Worm (Caenorhabditis elegans) whole organism, midembryonic: Measurements from ENCODE around the gene K01D12.7.

Source experiments
- T22C8.4 ChIP-seq: fragments of 200-800 bp; sonication (Bioruptor generic); IDR thresholded peaks from 2 replicates; pipeline ENCODE4 v1.3.6; 2022; ENCODE audit warnings: missing genetic modification characterization, missing compliant biosample characterization
- cog-1 ChIP-seq: sonication (generic microtip); optimal IDR thresholded peaks from 2 replicates; lab custom pipeline; 2016; ENCODE audit warnings: missing genetic modification characterization, missing compliant biosample characterization
- flt-1 ChIP-seq: fragments of 200-800 bp; sonication (Bioruptor generic); IDR thresholded peaks from 2 replicates; pipeline ENCODE4 v1.3.6; 2022; ENCODE audit warnings: missing genetic modification characterization, missing compliant biosample characterization
- klf-2 ChIP-seq: fragments of 200-800 bp; sonication (Bioruptor generic); conservative IDR thresholded peaks from 2 replicates; pipeline ENCODE4 v1.3.6; 2022; ENCODE audit warnings: missing genetic modification reagents, missing genetic modification characterization, missing compliant biosample characterization
- med-1 ChIP-seq: sonication (generic microtip); optimal IDR thresholded peaks from 2 replicates; lab custom pipeline; 2017; ENCODE audit warnings: missing genetic modification characterization, mild to moderate bottlenecking, missing compliant biosample characterization, antibody characterized with exemption, missing genetic modification reagents; ENCODE audit not compliant: insufficient read depth
- ref-1 ChIP-seq: fragments of 200-800 bp; sonication (Bioruptor generic); conservative IDR thresholded peaks from 2 replicates; pipeline ENCODE4 v1.3.6; 2022; ENCODE audit warnings: missing genetic modification reagents, missing genetic modification characterization, missing compliant biosample characterization
- tab-1 ChIP-seq: fragments of 200-800 bp; sonication (Bioruptor generic); IDR thresholded peaks from 2 replicates; pipeline ENCODE4 v1.3.6; 2022; ENCODE audit warnings: missing genetic modification characterization, missing compliant biosample characterization
- ztf-23 ChIP-seq: fragments of 200-800 bp; sonication (Bioruptor generic); IDR thresholded peaks from 2 replicates; pipeline ENCODE4 v1.3.6; 2022; ENCODE audit warnings: missing genetic modification reagents, missing genetic modification characterization, missing compliant biosample characterization
- ztf-29 ChIP-seq: fragments of 200-800 bp; sonication (Bioruptor generic); IDR thresholded peaks from 2 replicates; pipeline ENCODE4 v1.3.6; 2022; ENCODE audit warnings: missing genetic modification reagents, missing genetic modification characterization, missing compliant biosample characterization

K01D12.7 gene

DNA sequence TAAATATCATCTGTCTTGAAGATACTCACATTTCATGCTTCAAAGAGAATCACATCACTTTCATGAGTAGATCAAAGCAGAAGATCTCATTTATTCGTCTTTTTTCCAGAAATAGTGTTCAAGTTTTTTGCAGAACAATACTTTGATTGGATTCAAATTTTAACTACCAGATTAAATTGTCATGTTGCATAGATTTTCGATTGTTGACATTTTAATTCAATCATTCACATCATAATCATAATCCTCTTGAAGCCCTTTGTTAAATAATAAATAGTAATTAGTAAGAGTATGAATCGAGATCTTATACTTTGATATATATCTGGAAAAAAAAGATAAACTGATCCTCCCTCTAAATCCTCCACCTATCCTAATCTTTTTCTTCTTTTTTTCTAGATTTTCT lies 26.5 kb upstream of the K01D12.7 start:
- no peak for TF ChIP-seq cog-1 (tag; lab: Kevin White, UChicago)
- TF ChIP-seq med-1: no peak
- TF ChIP-seq flt-1 (GFP tag; lab: Robert Waterston, UW): no peak
- no peak for TF ChIP-seq klf-2 (GFP tag; lab: Robert Waterston, UW)
- TF ChIP-seq tab-1: no peak

DNA sequence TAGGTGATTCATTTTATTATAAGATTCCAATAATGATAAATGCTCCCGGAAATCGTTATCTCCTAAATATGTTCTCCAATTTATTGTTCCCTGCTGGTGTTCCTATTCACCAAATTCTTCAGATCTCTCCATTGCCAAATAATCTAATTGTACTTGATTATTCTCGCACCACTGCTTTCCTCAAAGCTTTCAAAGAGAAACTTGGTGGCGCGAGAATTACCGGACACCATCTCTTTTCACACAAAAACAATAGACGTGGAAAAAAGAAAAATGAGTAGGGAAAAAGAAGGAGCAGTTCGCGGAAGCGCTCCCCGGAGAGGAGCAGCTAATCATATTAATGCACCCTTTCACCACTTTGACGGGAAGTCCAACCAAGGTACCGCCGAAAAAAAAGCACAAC lies 20.1 kb upstream of the K01D12.7 start:
- TF ChIP-seq T22C8.4 (GFP tag; lab: Robert Waterston, UW) (no peak), ztf-23 (GFP tag; lab: Robert Waterston, UW) (no peak), ztf-29 (GFP tag; lab: Robert Waterston, UW) (no peak), klf-2 (GFP tag; lab: Robert Waterston, UW) (no peak), cog-1 (tag; lab: Kevin White, UChicago) (no peak), flt-1 (GFP tag; lab: Robert Waterston, UW) (no peak), med-1 (no peak), tab-1 (no peak), ref-1 (GFP tag; lab: Robert Waterston, UW) (no peak)

DNA sequence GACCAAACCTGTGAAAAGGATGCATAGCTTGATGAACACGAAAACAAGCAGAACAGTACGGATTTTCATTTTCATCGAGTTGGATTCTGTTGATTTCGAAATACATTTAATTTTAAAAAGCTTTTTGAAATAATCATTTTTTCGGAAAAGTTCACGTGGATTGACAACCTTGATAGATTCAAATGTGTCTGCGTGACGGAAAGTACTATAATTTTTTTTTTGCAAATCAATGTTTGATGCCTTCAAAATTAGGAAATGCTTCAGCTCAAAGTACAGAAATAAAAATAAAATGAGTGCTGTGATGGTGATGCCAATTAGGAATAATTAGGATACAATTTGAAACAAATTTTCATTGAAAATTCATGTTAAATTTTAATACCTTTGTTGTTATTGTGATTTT lies 19.6 kb upstream of the K01D12.7 start, which contains the start of gene C54D10.4:
TSS of gene C54D10.4 (minus strand) at position 101 of the 400 bp plus-strand sequence.
- TF ChIP-seq tab-1: no peak
- TF ChIP-seq ztf-23 (GFP tag; lab: Robert Waterston, UW): no peak
- TF ChIP-seq med-1: no peak
- TF ChIP-seq ztf-29 (GFP tag; lab: Robert Waterston, UW): no peak
- no peak for TF ChIP-seq T22C8.4 (GFP tag; lab: Robert Waterston, UW)

DNA sequence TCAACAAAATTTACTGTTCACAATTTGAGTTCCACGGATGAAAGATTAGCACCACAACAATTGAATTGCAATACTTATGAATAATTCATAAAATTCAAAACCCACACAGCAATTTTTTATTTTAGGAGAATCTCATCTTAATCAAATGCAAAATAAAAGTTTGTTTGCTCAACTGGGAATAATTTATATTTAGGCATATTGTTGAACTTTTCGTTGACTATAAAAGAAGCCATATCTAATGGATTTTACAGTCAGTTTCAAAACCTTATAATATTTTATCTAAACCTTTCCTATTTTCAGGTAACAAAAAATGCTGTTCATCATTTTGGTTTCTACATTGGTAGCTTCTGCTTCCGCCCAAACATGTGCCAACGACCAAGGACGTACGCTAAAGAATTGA lies 17.0 kb upstream of the K01D12.7 start, which contains the start of gene C54D10.3:
TSS of gene C54D10.3 (plus strand) at position 301 of the 400 bp plus-strand sequence.
- TF ChIP-seq tab-1 (no peak), ztf-23 (GFP tag; lab: Robert Waterston, UW) (no peak), med-1 (no peak), cog-1 (tag; lab: Kevin White, UChicago) (no peak), ref-1 (GFP tag; lab: Robert Waterston, UW) (no peak), flt-1 (GFP tag; lab: Robert Waterston, UW) (no peak), klf-2 (GFP tag; lab: Robert Waterston, UW) (no peak), ztf-29 (GFP tag; lab: Robert Waterston, UW) (no peak), T22C8.4 (GFP tag; lab: Robert Waterston, UW) (no peak)

DNA sequence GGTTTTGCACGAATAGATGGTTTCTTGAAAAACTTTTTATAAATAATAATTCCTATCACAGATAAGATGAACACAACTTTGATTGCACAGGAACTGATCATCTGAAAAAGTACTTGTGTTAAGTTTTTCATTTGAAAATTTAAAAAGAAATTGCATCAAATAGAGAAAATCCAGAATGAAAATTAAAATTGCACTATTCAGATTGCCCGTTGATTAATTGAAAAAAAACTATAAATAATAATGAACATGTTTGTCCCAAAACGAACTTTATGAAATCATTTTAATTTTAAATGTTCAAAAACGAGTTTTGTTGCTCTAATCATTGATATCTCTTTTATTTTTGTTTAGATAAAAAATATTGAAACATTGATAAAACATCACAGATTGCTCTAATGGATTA lies 16.0 kb upstream of the K01D12.7 start, which contains the start of gene cdr-3:
TSS of gene cdr-3 (minus strand) at position 101 of the 400 bp plus-strand sequence.
- no peak for TF ChIP-seq flt-1 (GFP tag; lab: Robert Waterston, UW)
- no peak for TF ChIP-seq ztf-29 (GFP tag; lab: Robert Waterston, UW)
- TF ChIP-seq ref-1 (GFP tag; lab: Robert Waterston, UW): no peak
- TF ChIP-seq ztf-23 (GFP tag; lab: Robert Waterston, UW): no peak
- TF ChIP-seq tab-1: no peak
- no peak for TF ChIP-seq klf-2 (GFP tag; lab: Robert Waterston, UW)
- no peak for TF ChIP-seq T22C8.4 (GFP tag; lab: Robert Waterston, UW)
- no peak for TF ChIP-seq cog-1 (tag; lab: Kevin White, UChicago)
- TF ChIP-seq med-1: no peak

DNA sequence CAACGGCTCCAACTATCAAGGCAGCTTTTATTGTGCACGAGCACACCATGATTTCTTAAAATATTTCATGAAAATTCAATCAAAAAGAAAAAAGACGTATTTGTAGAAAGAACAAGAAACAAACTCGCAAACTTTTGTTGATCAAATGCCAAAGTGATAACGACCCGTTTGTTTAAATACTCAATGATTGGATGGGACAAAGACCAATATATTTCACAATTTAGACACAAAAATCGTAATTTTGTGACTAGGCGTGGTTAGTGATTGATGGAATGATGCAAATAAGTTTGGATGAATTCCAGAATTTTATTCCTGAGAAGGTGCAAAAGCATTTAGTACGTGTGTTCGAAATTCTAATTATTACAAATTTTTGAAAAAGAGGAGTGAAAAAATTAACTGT lies 14.4 kb upstream of the K01D12.7 start, which contains the start of gene cdr-2:
TSS of gene cdr-2 (minus strand) at position 54 of the 400 bp plus-strand sequence.
- TF ChIP-seq ztf-23 (GFP tag; lab: Robert Waterston, UW) (no peak), med-1 (no peak), T22C8.4 (GFP tag; lab: Robert Waterston, UW) (no peak), ztf-29 (GFP tag; lab: Robert Waterston, UW) (no peak), ref-1 (GFP tag; lab: Robert Waterston, UW) (no peak), cog-1 (tag; lab: Kevin White, UChicago) (no peak), flt-1 (GFP tag; lab: Robert Waterston, UW) (no peak), tab-1 (no peak), klf-2 (GFP tag; lab: Robert Waterston, UW) (no peak)

DNA sequence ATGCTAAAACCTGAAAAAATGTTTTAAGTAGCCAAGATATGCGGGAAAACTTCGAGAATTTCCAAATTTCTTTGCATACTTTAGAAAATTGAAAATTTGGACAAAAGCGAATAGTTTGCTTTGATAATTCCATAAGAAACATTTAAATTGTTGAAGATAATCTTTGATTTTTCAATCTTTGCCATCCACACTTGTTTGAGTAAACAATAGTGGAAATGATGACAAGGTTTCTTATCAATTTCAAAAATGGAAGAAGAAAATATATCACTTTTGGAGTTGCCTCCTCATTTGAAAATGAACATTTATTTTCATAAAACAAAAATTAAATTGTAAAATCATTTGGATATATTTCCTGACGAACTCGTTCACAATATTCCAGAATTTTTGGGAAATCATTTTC lies 13.1 kb upstream of the K01D12.7 start:
- TF ChIP-seq flt-1 (GFP tag; lab: Robert Waterston, UW): no peak
- TF ChIP-seq T22C8.4 (GFP tag; lab: Robert Waterston, UW): no peak
- TF ChIP-seq ref-1 (GFP tag; lab: Robert Waterston, UW): no peak
- TF ChIP-seq ztf-23 (GFP tag; lab: Robert Waterston, UW): no peak
- no peak for TF ChIP-seq ztf-29 (GFP tag; lab: Robert Waterston, UW)
- no peak for TF ChIP-seq cog-1 (tag; lab: Kevin White, UChicago)
- no peak for TF ChIP-seq med-1
- TF ChIP-seq tab-1: no peak
- TF ChIP-seq klf-2 (GFP tag; lab: Robert Waterston, UW): no peak

DNA sequence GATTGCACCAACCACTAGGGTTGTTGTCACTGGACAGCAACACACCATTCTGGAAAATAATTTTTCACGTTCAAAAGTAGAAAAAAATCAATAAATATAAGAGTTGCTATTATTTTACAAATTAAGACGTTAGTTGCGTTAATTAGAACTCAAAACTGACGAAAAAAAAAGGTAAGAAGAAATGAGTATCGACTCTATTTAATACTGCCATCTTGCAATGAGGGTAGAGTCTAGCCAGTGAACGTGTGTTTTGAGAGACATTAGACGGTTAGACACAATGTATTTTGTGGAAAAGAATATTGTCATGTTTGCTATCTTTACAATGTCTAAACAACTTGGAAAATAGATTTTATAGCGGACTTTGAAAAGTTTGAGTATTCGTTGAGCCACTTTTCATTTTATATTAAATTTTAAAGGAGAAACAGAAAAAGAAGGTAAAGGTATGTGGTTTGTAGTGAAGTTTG lies 12.4 kb upstream of the K01D12.7 start, which contains the start of gene cdr-6:
TSS of gene cdr-6 (minus strand) at position 51 of the 464 bp plus-strand sequence.
- no peak for TF ChIP-seq flt-1 (GFP tag; lab: Robert Waterston, UW)

DNA sequence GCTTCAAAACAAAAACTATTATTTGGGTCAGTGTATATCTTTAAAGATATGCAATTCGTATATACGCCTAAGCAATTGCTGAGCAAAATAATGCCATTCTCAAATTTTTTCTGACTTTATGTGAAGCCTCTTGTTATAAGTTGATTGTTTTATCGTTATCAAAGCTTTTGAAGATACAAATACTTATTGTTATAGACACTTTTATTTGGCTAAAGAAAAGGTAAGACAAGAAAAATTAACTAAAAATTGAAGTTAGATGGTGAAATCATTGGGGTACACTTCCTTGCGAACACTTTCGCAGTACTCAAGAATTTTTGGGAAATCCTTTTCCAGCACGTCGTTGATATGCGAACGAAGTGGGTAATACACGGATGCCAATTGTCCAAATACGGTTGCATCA lies 11.0 kb upstream of the K01D12.7 start:
- no peak for TF ChIP-seq med-1
- no peak for TF ChIP-seq ztf-23 (GFP tag; lab: Robert Waterston, UW)
- TF ChIP-seq klf-2 (GFP tag; lab: Robert Waterston, UW): no peak
- no peak for TF ChIP-seq flt-1 (GFP tag; lab: Robert Waterston, UW)
- no peak for TF ChIP-seq cog-1 (tag; lab: Kevin White, UChicago)
- TF ChIP-seq T22C8.4 (GFP tag; lab: Robert Waterston, UW): no peak
- no peak for TF ChIP-seq ztf-29 (GFP tag; lab: Robert Waterston, UW)
- TF ChIP-seq ref-1 (GFP tag; lab: Robert Waterston, UW): no peak
- TF ChIP-seq tab-1: no peak

DNA sequence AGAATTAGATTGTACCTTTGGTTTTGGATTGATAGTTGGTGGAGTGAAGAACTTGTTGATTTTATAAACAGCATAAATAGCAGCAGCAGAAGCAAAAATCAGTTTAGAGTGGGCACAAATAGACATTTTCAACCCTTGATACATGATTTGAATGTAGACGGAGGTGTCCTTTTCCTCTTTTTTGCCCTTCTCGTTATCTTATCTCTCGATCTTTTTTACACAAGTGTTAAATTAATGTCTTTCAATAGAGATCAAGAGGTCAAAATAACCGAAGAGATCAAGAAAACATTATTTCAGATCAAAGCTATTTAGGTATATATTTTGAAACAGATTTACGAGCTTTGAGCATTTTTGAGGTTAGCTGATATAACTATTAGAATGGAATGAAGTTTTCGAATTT lies 10.6 kb upstream of the K01D12.7 start, which contains the start of gene cdr-7:
TSS of gene cdr-7 (minus strand) at position 205 of the 400 bp plus-strand sequence.
- TF ChIP-seq flt-1 (GFP tag; lab: Robert Waterston, UW): no peak
- TF ChIP-seq cog-1 (tag; lab: Kevin White, UChicago): no peak
- TF ChIP-seq ref-1 (GFP tag; lab: Robert Waterston, UW): no peak
